Fruit fly (Drosophila melanogaster) whole organism, embryonic: Measurements from ENCODE around the gene CG5246.

Experiments
- Blimp-1 ChIP-seq: fragments of 200-800 bp; sonication (Bioruptor generic); optimal IDR thresholded peaks from 3 replicates; lab custom pipeline; 2018; ENCODE audit warnings: missing biosample characterization, missing genetic modification characterization, mild to moderate bottlenecking, moderate library complexity, missing genetic modification reagents
- CG1024 ChIP-seq: fragments of 200-800 bp; sonication (Bioruptor generic); IDR thresholded peaks from 2 replicates; pipeline ENCODE4 v1.3.6; 2022; ENCODE audit warnings: missing biosample characterization, missing genetic modification characterization
- CG10654 ChIP-seq: fragments of 200-800 bp; sonication (Bioruptor generic); optimal IDR thresholded peaks from 2 replicates; lab custom pipeline; 2016; ENCODE audit warnings: missing biosample characterization, missing genetic modification characterization
- CG10979 ChIP-seq: fragments of 200-800 bp; sonication (Bioruptor generic); optimal IDR thresholded peaks from 2 replicates; lab custom pipeline; 2018; ENCODE audit warnings: missing biosample characterization, mild to moderate bottlenecking, missing genetic modification characterization, moderate library complexity
- CG11093 ChIP-seq: fragments of 200-800 bp; sonication (Bioruptor generic); IDR thresholded peaks from 3 replicates; pipeline ENCODE4 v1.3.6; 2022; ENCODE audit warnings: missing biosample characterization, missing genetic modification characterization
- CG12071 ChIP-seq: fragments of 200-800 bp; sonication (Bioruptor generic); optimal IDR thresholded peaks from 3 replicates; lab custom pipeline; 2018; ENCODE audit warnings: missing biosample characterization, mild to moderate bottlenecking, missing genetic modification characterization
- CG1233 ChIP-seq: fragments of 200-800 bp; sonication (Bioruptor generic); optimal IDR thresholded peaks from 4 replicates; lab custom pipeline; 2018; ENCODE audit warnings: missing biosample characterization, mild to moderate bottlenecking, missing genetic modification characterization
- CG12769 ChIP-seq: fragments of 200-800 bp; sonication (Bioruptor generic); optimal IDR thresholded peaks from 2 replicates; lab custom pipeline; 2019; ENCODE audit warnings: missing biosample characterization, mild to moderate bottlenecking, missing genetic modification characterization, moderate library complexity
- CG13296 ChIP-seq: fragments of 200-800 bp; sonication (Bioruptor generic); optimal IDR thresholded peaks from 3 replicates; lab custom pipeline; 2018; ENCODE audit warnings: missing biosample characterization, mild to moderate bottlenecking, missing genetic modification characterization
- CG14014 ChIP-seq: fragments of 200-800 bp; sonication (Bioruptor generic); IDR thresholded peaks from 2 replicates; pipeline ENCODE4 v1.3.6; 2022; ENCODE audit warnings: missing biosample characterization, missing genetic modification characterization
- CG1529 ChIP-seq: fragments of 200-800 bp; sonication (Bioruptor generic); optimal IDR thresholded peaks from 3 replicates; lab custom pipeline; 2018; ENCODE audit warnings: missing biosample characterization, missing genetic modification characterization
- CG17328 ChIP-seq: fragments of 200-800 bp; sonication (Bioruptor generic); IDR thresholded peaks from 2 replicates; pipeline ENCODE4 v1.3.6; 2022; ENCODE audit warnings: missing biosample characterization, missing genetic modification characterization
- CG17802 ChIP-seq: fragments of 200-800 bp; sonication (Bioruptor generic); optimal IDR thresholded peaks from 2 replicates; lab custom pipeline; 2018; ENCODE audit warnings: missing biosample characterization, mild to moderate bottlenecking, missing genetic modification characterization, moderate library complexity
- CG18476 ChIP-seq: fragments of 200-800 bp; sonication (Bioruptor generic); optimal IDR thresholded peaks from 2 replicates; lab custom pipeline; 2016; ENCODE audit warnings: missing biosample characterization, mild to moderate bottlenecking, missing genetic modification characterization
- CG2678 ChIP-seq: fragments of 200-800 bp; sonication (Bioruptor generic); optimal IDR thresholded peaks from 3 replicates; lab custom pipeline; 2019; ENCODE audit warnings: missing biosample characterization, mild to moderate bottlenecking, missing genetic modification characterization, moderate library complexity
- CG3407 ChIP-seq: fragments of 200-800 bp; sonication (Bioruptor generic); optimal IDR thresholded peaks from 2 replicates; lab custom pipeline; 2018; ENCODE audit warnings: missing biosample characterization, mild to moderate bottlenecking, missing genetic modification characterization
- CG6765 ChIP-seq: fragments of 200-800 bp; sonication (Bioruptor generic); optimal IDR thresholded peaks from 3 replicates; lab custom pipeline; 2017; ENCODE audit warnings: missing biosample characterization, mild to moderate bottlenecking, missing genetic modification characterization
- CG6791 ChIP-seq: fragments of 200-800 bp; sonication (Bioruptor generic); IDR thresholded peaks from 3 replicates; pipeline ENCODE4 v1.3.6; 2022; ENCODE audit warnings: missing biosample characterization, missing genetic modification characterization; ENCODE audit not compliant: partially characterized antibody
- CG6854 ChIP-seq: fragments of 200-800 bp; sonication (Bioruptor generic); optimal IDR thresholded peaks from 3 replicates; lab custom pipeline; 2017; ENCODE audit warnings: missing biosample characterization, mild to moderate bottlenecking, missing genetic modification characterization
- CG7786 ChIP-seq: fragments of 200-800 bp; sonication (Bioruptor generic); optimal IDR thresholded peaks from 2 replicates; lab custom pipeline; 2016; ENCODE audit warnings: missing biosample characterization, missing genetic modification characterization
- CG9609 ChIP-seq: fragments of 200-800 bp; sonication (Bioruptor generic); optimal IDR thresholded peaks from 3 replicates; lab custom pipeline; 2016; ENCODE audit warnings: missing biosample characterization, missing genetic modification characterization
- CG9727 ChIP-seq: fragments of 200-800 bp; sonication (Bioruptor generic); optimal IDR thresholded peaks from 3 replicates; lab custom pipeline; 2017; ENCODE audit warnings: missing biosample characterization, mild to moderate bottlenecking, missing genetic modification characterization
- Fer1 ChIP-seq: fragments of 200-800 bp; sonication (Bioruptor generic); optimal IDR thresholded peaks from 2 replicates; lab custom pipeline; 2017; ENCODE audit warnings: missing biosample characterization, mild to moderate bottlenecking, missing genetic modification characterization
- HmgZ ChIP-seq: fragments of 200-800 bp; sonication (Bioruptor generic); optimal IDR thresholded peaks from 2 replicates; lab custom pipeline; 2018; ENCODE audit warnings: missing biosample characterization, mild to moderate bottlenecking, missing genetic modification characterization
- Hr39 ChIP-seq: fragments of >200 bp; optimal IDR thresholded peaks from 2 replicates; lab custom pipeline; 2017
- Kr ChIP-seq: fragments of 200-800 bp; sonication (Bioruptor generic); optimal IDR thresholded peaks from 2 replicates; lab custom pipeline; 2017; ENCODE audit warnings: missing biosample characterization, mild to moderate bottlenecking, missing genetic modification characterization
- MESR4 ChIP-seq: fragments of 200-800 bp; sonication (Bioruptor generic); optimal IDR thresholded peaks from 2 replicates; lab custom pipeline; 2018; ENCODE audit warnings: missing biosample characterization, mild to moderate bottlenecking, missing genetic modification characterization, moderate library complexity
- Med ChIP-seq: fragments of 200-800 bp; sonication (Bioruptor generic); peaks from one replicate; lab custom pipeline; 2016; ENCODE audit warnings: missing biosample characterization, missing genetic modification characterization, mild to moderate bottlenecking, inconsistent platforms, moderate library complexity
- TFAM ChIP-seq: fragments of 200-800 bp; sonication (Bioruptor generic); optimal IDR thresholded peaks from 2 replicates; lab custom pipeline; 2017; ENCODE audit warnings: missing biosample characterization, missing genetic modification characterization, inconsistent platforms
- Trl ChIP-seq, 3 experiments: fragments of >200 bp in 2 of 3; fragments of 200-800 bp in 1 of 3; sonication (Bioruptor generic) in 1 of 3; optimal IDR thresholded peaks; 2 replicates in 1 of 3; 3 replicates in 2 of 3; lab custom pipeline; 2016 to 2017; ENCODE audit warnings: missing biosample characterization in 1 of 3, missing genetic modification characterization in 1 of 3
- btn ChIP-seq: fragments of 200-800 bp; sonication (Bioruptor generic); optimal IDR thresholded peaks from 2 replicates; lab custom pipeline; 2016; ENCODE audit warnings: missing biosample characterization, missing genetic modification characterization
- cg ChIP-seq: fragments of 200-800 bp; sonication (Bioruptor generic); optimal IDR thresholded peaks from 3 replicates; lab custom pipeline; 2019; ENCODE audit warnings: missing biosample characterization, mild to moderate bottlenecking, missing genetic modification characterization, moderate library complexity
- dati ChIP-seq: fragments of 200-800 bp; sonication (Bioruptor generic); IDR thresholded peaks from 2 replicates; pipeline ENCODE4 v1.3.6; 2022; ENCODE audit warnings: missing biosample characterization, missing genetic modification characterization
- dpn ChIP-seq, 2 experiments: fragments of 200-800 bp; sonication (Bioruptor generic); optimal IDR thresholded peaks; 3 replicates each; lab custom pipeline; 2016; ENCODE audit warnings: missing biosample characterization in 2 of 2, missing genetic modification characterization in 2 of 2
- ems ChIP-seq: fragments of 200-800 bp; sonication (Bioruptor generic); optimal IDR thresholded peaks from 3 replicates; lab custom pipeline; 2016; ENCODE audit warnings: missing biosample characterization, missing genetic modification characterization
- exex ChIP-seq: fragments of 200-800 bp; sonication (Bioruptor generic); optimal IDR thresholded peaks from 4 replicates; lab custom pipeline; 2018; ENCODE audit warnings: missing biosample characterization, mild to moderate bottlenecking, missing genetic modification characterization, moderate library complexity
- fd3F ChIP-seq: fragments of 200-800 bp; sonication (Bioruptor generic); optimal IDR thresholded peaks from 2 replicates; lab custom pipeline; 2018; ENCODE audit warnings: missing biosample characterization, mild to moderate bottlenecking, missing genetic modification characterization, moderate library complexity
- fd96Cb ChIP-seq: fragments of 200-800 bp; sonication (Bioruptor generic); optimal IDR thresholded peaks from 2 replicates; lab custom pipeline; 2018; ENCODE audit warnings: missing biosample characterization, mild to moderate bottlenecking, missing genetic modification characterization, moderate library complexity
- gcm ChIP-seq: fragments of 200-800 bp; sonication (Bioruptor generic); optimal IDR thresholded peaks from 2 replicates; lab custom pipeline; 2019; ENCODE audit warnings: missing biosample characterization, mild to moderate bottlenecking, missing genetic modification characterization, moderate library complexity
- gcm2 ChIP-seq: fragments of 200-800 bp; sonication (Bioruptor generic); optimal IDR thresholded peaks from 2 replicates; lab custom pipeline; 2016; ENCODE audit warnings: missing biosample characterization, missing genetic modification characterization
- jing ChIP-seq: fragments of 200-800 bp; sonication (Bioruptor generic); optimal IDR thresholded peaks from 2 replicates; lab custom pipeline; 2018; ENCODE audit warnings: missing biosample characterization, mild to moderate bottlenecking, missing genetic modification characterization
- jumu ChIP-seq: fragments of 200-800 bp; sonication (Bioruptor generic); optimal IDR thresholded peaks from 3 replicates; lab custom pipeline; 2016; ENCODE audit warnings: missing biosample characterization, missing genetic modification characterization
- kay ChIP-seq: fragments of 200-800 bp; sonication (Bioruptor generic); optimal IDR thresholded peaks from 2 replicates; lab custom pipeline; 2016; ENCODE audit warnings: missing biosample characterization, missing genetic modification characterization
- lab ChIP-seq: fragments of 200-800 bp; sonication (Bioruptor generic); optimal IDR thresholded peaks from 3 replicates; lab custom pipeline; 2017; ENCODE audit warnings: missing biosample characterization, missing genetic modification characterization, mild to moderate bottlenecking, moderate library complexity, missing genetic modification reagents
- nom ChIP-seq: fragments of 200-800 bp; sonication (Bioruptor generic); optimal IDR thresholded peaks from 2 replicates; lab custom pipeline; 2017; ENCODE audit warnings: missing biosample characterization, missing genetic modification characterization, mild to moderate bottlenecking, moderate library complexity, missing genetic modification reagents
- org-1 ChIP-seq: fragments of 200-800 bp; sonication (Bioruptor generic); optimal IDR thresholded peaks from 2 replicates; lab custom pipeline; 2017; ENCODE audit warnings: missing biosample characterization, missing genetic modification characterization
- pfk ChIP-seq: fragments of 200-800 bp; sonication (Bioruptor generic); optimal IDR thresholded peaks from 2 replicates; lab custom pipeline; 2018; ENCODE audit warnings: missing biosample characterization, mild to moderate bottlenecking, missing genetic modification characterization, moderate library complexity
- shn ChIP-seq: fragments of 200-800 bp; sonication (Bioruptor generic); optimal IDR thresholded peaks from 3 replicates; lab custom pipeline; 2016; ENCODE audit warnings: missing biosample characterization, missing genetic modification characterization
- sima ChIP-seq: fragments of 200-800 bp; sonication (Bioruptor generic); optimal IDR thresholded peaks from 2 replicates; lab custom pipeline; 2016; ENCODE audit warnings: missing biosample characterization, missing genetic modification characterization
- unpg ChIP-seq: fragments of 200-800 bp; sonication (Bioruptor generic); optimal IDR thresholded peaks from 3 replicates; lab custom pipeline; 2018; ENCODE audit warnings: missing biosample characterization, mild to moderate bottlenecking, missing genetic modification characterization, moderate library complexity
- zf30C ChIP-seq: fragments of 200-800 bp; sonication (Bioruptor generic); optimal IDR thresholded peaks from 3 replicates; lab custom pipeline; 2018; ENCODE audit warnings: missing biosample characterization, mild to moderate bottlenecking, missing genetic modification characterization

Gene CG5246

dm6 chr3R:17115668-17116067 lies 20.2 kb upstream of the CG5246 start (continued):
- no peak for TF ChIP-seq CG1024 (GFP tag; lab: Robert Waterston, UW)
- no peak for TF ChIP-seq Hr39
- TF ChIP-seq unpg (GFP tag; lab: Kevin White, UChicago): peak; percentile 46
- no peak for TF ChIP-seq nom (GFP tag; lab: Kevin White, UChicago)
- TF ChIP-seq CG18476: no peak
- peak; percentile 49 for TF ChIP-seq CG13296
- TF ChIP-seq dpn (GFP tag; optimal IDR thresholded peaks at IDR 0.05; lab: Kevin White, UChicago): no peak
- no peak for TF ChIP-seq fd96Cb (tag; lab: Kevin White, UChicago)
- no peak for TF ChIP-seq CG12071 (GFP tag; lab: Kevin White, UChicago)
- no peak for TF ChIP-seq CG17328 (GFP tag; lab: Robert Waterston, UW)
- TF ChIP-seq CG11093 (GFP tag; lab: Robert Waterston, UW): no peak
- no peak for TF ChIP-seq ems (GFP tag; lab: Kevin White, UChicago)
- no peak for TF ChIP-seq btn (GFP tag; lab: Kevin White, UChicago)
- TF ChIP-seq dati (GFP tag; lab: Robert Waterston, UW): no peak
- peak; percentile 55 for TF ChIP-seq CG3407 (GFP tag; lab: Kevin White, UChicago)
- TF ChIP-seq CG14014 (GFP tag; lab: Robert Waterston, UW): no peak
- peak; percentile 73 for TF ChIP-seq lab (GFP tag; lab: Kevin White, UChicago)
- TF ChIP-seq gcm (GFP tag; lab: Kevin White, UChicago): peak; percentile 58
- TF ChIP-seq CG6854 (GFP tag; lab: Kevin White, UChicago): peak; percentile 31
- no peak for TF ChIP-seq CG9609 (GFP tag; lab: Kevin White, UChicago)
- TF ChIP-seq Trl (optimal IDR thresholded peaks at IDR 0.05; lab: Kevin White, UChicago): no peak
- TF ChIP-seq Trl (GFP tag; optimal IDR thresholded peaks at IDR 0.05; lab: Kevin White, UChicago): no peak
- TF ChIP-seq jing (GFP tag; lab: Kevin White, UChicago): no peak
- peak; percentile 64 for TF ChIP-seq CG2678 (tag; lab: Kevin White, UChicago)
- TF ChIP-seq CG12769: no peak
- no peak for TF ChIP-seq CG6791 (GFP tag; lab: Robert Waterston, UW)
- no peak for TF ChIP-seq fd3F (GFP tag; lab: Kevin White, UChicago)
- TF ChIP-seq jumu (GFP tag; lab: Kevin White, UChicago): no peak
- TF ChIP-seq CG6765 (GFP tag; lab: Kevin White, UChicago): peak; percentile 27
- TF ChIP-seq HmgZ: peak; percentile 1
- TF ChIP-seq CG1233 (GFP tag; lab: Kevin White, UChicago): peak; percentile 20
- TF ChIP-seq Kr (GFP tag; lab: Kevin White, UChicago): peak; percentile 6
- TF ChIP-seq MESR4: no peak
- TF ChIP-seq pfk: peak; percentile 35
- no peak for TF ChIP-seq shn
- no peak for TF ChIP-seq sima (GFP tag; lab: Kevin White, UChicago)
- TF ChIP-seq exex: peak; percentile 48
- no peak for TF ChIP-seq CG10979 (tag; lab: Kevin White, UChicago)
- TF ChIP-seq CG17802 (tag; lab: Kevin White, UChicago): no peak
- no peak for TF ChIP-seq CG10654 (GFP tag; lab: Kevin White, UChicago)
- peak; percentile 35 for TF ChIP-seq CG1529 (GFP tag; lab: Kevin White, UChicago)
- TF ChIP-seq CG9727: peak; percentile 21
- no peak for TF ChIP-seq cg (GFP tag; lab: Kevin White, UChicago)
- no peak for TF ChIP-seq TFAM
- no peak for TF ChIP-seq org-1
- TF ChIP-seq kay (GFP tag; lab: Kevin White, UChicago): no peak
- peak; percentile 15 for TF ChIP-seq Blimp-1 (GFP tag; lab: Kevin White, UChicago)
- TF ChIP-seq zf30C (GFP tag; lab: Kevin White, UChicago): no peak
- TF ChIP-seq gcm2 (GFP tag; lab: Kevin White, UChicago): no peak
- peak; percentile 58 for TF ChIP-seq Fer1
- TF ChIP-seq Med: peak; percentile 63
- TF ChIP-seq CG7786 (GFP tag; lab: Kevin White, UChicago): no peak
